Fruit fly (Drosophila melanogaster) whole organism, embryonic: ENCODE measurements around the gene CG8097.

Source experiments
- Antp ChIP-seq: fragments of 200-800 bp; sonication (Bioruptor generic); optimal IDR thresholded peaks from 3 replicates; lab custom pipeline; 2016; ENCODE audit warnings: missing biosample characterization, missing genetic modification characterization
- CG10654 ChIP-seq: fragments of 200-800 bp; sonication (Bioruptor generic); optimal IDR thresholded peaks from 2 replicates; lab custom pipeline; 2016; ENCODE audit warnings: missing biosample characterization, missing genetic modification characterization
- CG11247 ChIP-seq: fragments of 200-800 bp; sonication (Bioruptor generic); IDR thresholded peaks from 2 replicates; pipeline ENCODE4 v1.3.6; 2022; ENCODE audit warnings: missing biosample characterization, missing genetic modification characterization
- CG11695 ChIP-seq: fragments of 200-800 bp; sonication (Bioruptor generic); IDR thresholded peaks from 3 replicates; pipeline ENCODE4 v1.3.6; 2022; ENCODE audit warnings: missing biosample characterization, missing genetic modification characterization
- CG11696 ChIP-seq: fragments of 200-800 bp; sonication (Bioruptor generic); IDR thresholded peaks from 2 replicates; pipeline ENCODE4 v1.3.6; 2022; ENCODE audit warnings: missing biosample characterization, missing genetic modification characterization
- CG12942 ChIP-seq: fragments of 200-800 bp; sonication (Bioruptor generic); optimal IDR thresholded peaks from 3 replicates; lab custom pipeline; 2016; ENCODE audit warnings: missing biosample characterization, missing genetic modification characterization
- CG14014 ChIP-seq: fragments of 200-800 bp; sonication (Bioruptor generic); IDR thresholded peaks from 2 replicates; pipeline ENCODE4 v1.3.6; 2022; ENCODE audit warnings: missing biosample characterization, missing genetic modification characterization
- CG15479 ChIP-seq: fragments of 200-800 bp; sonication (Bioruptor generic); optimal IDR thresholded peaks from 3 replicates; lab custom pipeline; 2019; ENCODE audit warnings: missing biosample characterization, mild to moderate bottlenecking, missing genetic modification characterization, moderate library complexity
- CG16863 ChIP-seq: fragments of 200-800 bp; sonication (Bioruptor generic); optimal IDR thresholded peaks from 3 replicates; lab custom pipeline; 2016; ENCODE audit warnings: missing biosample characterization, missing genetic modification characterization
- CG2889 ChIP-seq: fragments of 200-800 bp; sonication (Bioruptor generic); IDR thresholded peaks from 3 replicates; pipeline ENCODE4 v1.3.6; 2022; ENCODE audit warnings: missing biosample characterization, missing genetic modification characterization
- CG31224 ChIP-seq: fragments of 200-800 bp; sonication (Bioruptor generic); IDR thresholded peaks from 2 replicates; pipeline ENCODE4 v1.3.6; 2022; ENCODE audit warnings: missing biosample characterization, missing genetic modification characterization
- CG6254 ChIP-seq: fragments of 200-800 bp; sonication (Bioruptor generic); optimal IDR thresholded peaks from 3 replicates; lab custom pipeline; 2017; ENCODE audit warnings: mild to moderate bottlenecking, missing biosample characterization, missing genetic modification reagents, missing genetic modification characterization
- CG6689 ChIP-seq: fragments of 200-800 bp; sonication (Bioruptor generic); IDR thresholded peaks from 2 replicates; pipeline ENCODE4 v1.3.6; 2022; ENCODE audit warnings: missing biosample characterization, missing genetic modification characterization
- CG7745 ChIP-seq: fragments of 200-800 bp; sonication (Bioruptor generic); optimal IDR thresholded peaks from 2 replicates; lab custom pipeline; 2018; ENCODE audit warnings: missing biosample characterization, mild to moderate bottlenecking, missing genetic modification characterization, moderate library complexity
- CG8944 ChIP-seq: fragments of 200-800 bp; sonication (Bioruptor generic); optimal IDR thresholded peaks from 3 replicates; lab custom pipeline; 2016; ENCODE audit warnings: missing biosample characterization, missing genetic modification characterization
- CoRest ChIP-seq: fragments of 200-800 bp; sonication (Bioruptor generic); optimal IDR thresholded peaks from 3 replicates; lab custom pipeline; 2018; ENCODE audit warnings: missing biosample characterization, mild to moderate bottlenecking, missing genetic modification characterization, moderate library complexity
- Dad ChIP-seq: fragments of 200-800 bp; sonication (Bioruptor generic); optimal IDR thresholded peaks from 3 replicates; lab custom pipeline; 2016; ENCODE audit warnings: missing biosample characterization, missing genetic modification characterization
- Dip3 ChIP-seq: fragments of 200-800 bp; sonication (Bioruptor generic); optimal IDR thresholded peaks from 3 replicates; lab custom pipeline; 2016; ENCODE audit warnings: missing biosample characterization, missing genetic modification characterization
- Doc3 ChIP-seq: fragments of 200-800 bp; sonication (Bioruptor generic); IDR thresholded peaks from 3 replicates; pipeline ENCODE4 v1.3.6; 2022; ENCODE audit warnings: missing biosample characterization, missing genetic modification characterization; ENCODE audit not compliant: partially characterized antibody
- Ets65A ChIP-seq: fragments of 200-800 bp; sonication (Bioruptor generic); peaks from one replicate; lab custom pipeline; 2016; ENCODE audit warnings: missing biosample characterization, missing genetic modification characterization
- Gsc ChIP-seq: fragments of 200-800 bp; sonication (Bioruptor generic); IDR thresholded peaks from 2 replicates; pipeline ENCODE4 v1.3.6; 2022; ENCODE audit warnings: missing biosample characterization, missing genetic modification characterization
- HLH54F ChIP-seq: fragments of 200-800 bp; sonication (Bioruptor generic); optimal IDR thresholded peaks from 3 replicates; lab custom pipeline; 2016; ENCODE audit warnings: missing biosample characterization, missing genetic modification characterization
- Hmx ChIP-seq: fragments of 200-800 bp; sonication (Bioruptor generic); optimal IDR thresholded peaks from 2 replicates; lab custom pipeline; 2016; ENCODE audit warnings: missing biosample characterization, missing genetic modification characterization
- Lpt ChIP-seq: fragments of >200 bp; optimal IDR thresholded peaks from 2 replicates; lab custom pipeline; 2018; ENCODE audit warnings: missing biosample characterization, missing genetic modification characterization
- MBD-R2 ChIP-seq: fragments of 200-800 bp; sonication (Bioruptor generic); IDR thresholded peaks from 2 replicates; pipeline ENCODE4 v1.3.6; 2022; ENCODE audit warnings: missing biosample characterization, missing genetic modification characterization
- Max ChIP-seq: fragments of 200-800 bp; sonication (Bioruptor generic); optimal IDR thresholded peaks from 2 replicates; lab custom pipeline; 2016; ENCODE audit warnings: missing biosample characterization, mild to moderate bottlenecking, missing genetic modification characterization
- NfI ChIP-seq: fragments of 200-800 bp; sonication (Bioruptor generic); optimal IDR thresholded peaks from 3 replicates; lab custom pipeline; 2018; ENCODE audit warnings: missing biosample characterization, mild to moderate bottlenecking, missing genetic modification characterization, moderate library complexity
- Optix ChIP-seq: fragments of 200-800 bp; sonication (Bioruptor generic); IDR thresholded peaks from 3 replicates; pipeline ENCODE4 v1.3.6; 2022; ENCODE audit warnings: missing biosample characterization, missing genetic modification characterization
- Pdp1 ChIP-seq, 2 experiments: fragments of 200-800 bp; sonication (Bioruptor generic); optimal IDR thresholded peaks; 3 replicates each; lab custom pipeline; 2016; ENCODE audit warnings: missing biosample characterization in 2 of 2, missing genetic modification characterization in 2 of 2, mild to moderate bottlenecking in 1 of 2, moderate library complexity in 1 of 2
- Rx ChIP-seq: fragments of 200-800 bp; sonication (Bioruptor generic); IDR thresholded peaks from 2 replicates; pipeline ENCODE4 v1.3.6; 2022; ENCODE audit warnings: missing biosample characterization, missing genetic modification characterization
- Spps ChIP-seq: fragments of 200-800 bp; sonication (Bioruptor generic); optimal IDR thresholded peaks from 2 replicates; lab custom pipeline; 2018; ENCODE audit warnings: missing biosample characterization, mild to moderate bottlenecking, missing genetic modification characterization
- ara ChIP-seq: fragments of 200-800 bp; sonication (Bioruptor generic); IDR thresholded peaks from 2 replicates; pipeline ENCODE4 v1.3.6; 2022; ENCODE audit warnings: missing biosample characterization, missing genetic modification characterization
- bsh ChIP-seq, 2 experiments: fragments of 200-800 bp; sonication (Bioruptor generic); optimal IDR thresholded peaks; 2 replicates each; lab custom pipeline; 2017 to 2018; ENCODE audit warnings: mild to moderate bottlenecking in 2 of 2, missing biosample characterization in 2 of 2, missing genetic modification characterization in 2 of 2, moderate library complexity in 1 of 2
- cas ChIP-seq: fragments of 200-800 bp; sonication (Bioruptor generic); IDR thresholded peaks from 2 replicates; pipeline ENCODE4 v1.3.6; 2022; ENCODE audit warnings: missing biosample characterization, missing genetic modification characterization
- chinmo ChIP-seq: fragments of 200-800 bp; sonication (Bioruptor generic); IDR thresholded peaks from 4 replicates; pipeline ENCODE4 v1.3.6; 2022; ENCODE audit warnings: missing biosample characterization, missing genetic modification characterization; ENCODE audit not compliant: partially characterized antibody
- corto ChIP-seq: fragments of 200-800 bp; sonication (Bioruptor generic); optimal IDR thresholded peaks from 2 replicates; lab custom pipeline; 2016; ENCODE audit warnings: missing biosample characterization, mild to moderate bottlenecking, missing genetic modification characterization, moderate library complexity
- croc ChIP-seq: fragments of 200-800 bp; sonication (Bioruptor generic); conservative IDR thresholded peaks from 3 replicates; pipeline ENCODE4 v1.3.6; 2022; ENCODE audit warnings: missing biosample characterization, missing genetic modification characterization
- dmrt99B ChIP-seq: fragments of 200-800 bp; sonication (Bioruptor generic); optimal IDR thresholded peaks from 2 replicates; lab custom pipeline; 2018; ENCODE audit warnings: missing biosample characterization, mild to moderate bottlenecking, missing genetic modification characterization, moderate library complexity
- ewg ChIP-seq: fragments of 200-800 bp; sonication (Bioruptor generic); optimal IDR thresholded peaks from 3 replicates; lab custom pipeline; 2017; ENCODE audit warnings: mild to moderate bottlenecking, missing biosample characterization, missing genetic modification reagents, missing genetic modification characterization
- ftz-f1 ChIP-seq: fragments of 200-800 bp; sonication (Bioruptor generic); optimal IDR thresholded peaks from 2 replicates; lab custom pipeline; 2016; ENCODE audit warnings: missing biosample characterization, missing genetic modification characterization
- h ChIP-seq: fragments of >200 bp; optimal IDR thresholded peaks from 2 replicates; lab custom pipeline; 2017
- hkb ChIP-seq, 2 experiments: fragments of 200-800 bp in 1 of 2; fragments of >200 bp in 1 of 2; sonication (Bioruptor generic) in 1 of 2; IDR thresholded peaks in 1 of 2; optimal IDR thresholded peaks in 1 of 2; 2 replicates each; pipeline versions ENCODE4 v1.3.6 to Lab custom; 2017 to 2022; ENCODE audit warnings: missing biosample characterization in 1 of 2, missing genetic modification characterization in 1 of 2
- hth ChIP-seq: fragments of >200 bp; optimal IDR thresholded peaks from 2 replicates; lab custom pipeline; 2017; ENCODE audit warnings: inconsistent platforms
- kah ChIP-seq: fragments of 200-800 bp; sonication (Bioruptor generic); optimal IDR thresholded peaks from 2 replicates; lab custom pipeline; 2018; ENCODE audit warnings: missing biosample characterization, mild to moderate bottlenecking, missing genetic modification characterization
- mirr ChIP-seq: fragments of 200-800 bp; sonication (Bioruptor generic); optimal IDR thresholded peaks from 3 replicates; lab custom pipeline; 2018; ENCODE audit warnings: missing biosample characterization, mild to moderate bottlenecking, missing genetic modification characterization
- odd ChIP-seq: fragments of 200-800 bp; sonication (Bioruptor generic); optimal IDR thresholded peaks from 2 replicates; lab custom pipeline; 2017; ENCODE audit warnings: missing biosample characterization, mild to moderate bottlenecking, missing genetic modification characterization
- pnt ChIP-seq: fragments of 200-800 bp; sonication (Bioruptor generic); optimal IDR thresholded peaks from 3 replicates; lab custom pipeline; 2016; ENCODE audit warnings: missing biosample characterization, missing genetic modification characterization
- sc ChIP-seq, 3 experiments: fragments of >200 bp in 2 of 3; fragments of 200-800 bp in 1 of 3; sonication (Bioruptor generic) in 1 of 3; optimal IDR thresholded peaks; 2 replicates in 2 of 3; 3 replicates in 1 of 3; lab custom pipeline; 2017; ENCODE audit warnings: mild to moderate bottlenecking in 1 of 3, missing biosample characterization in 1 of 3, missing genetic modification characterization in 1 of 3, missing genetic modification reagents in 1 of 3
- seq ChIP-seq: fragments of 200-800 bp; sonication (Bioruptor generic); IDR thresholded peaks from 2 replicates; pipeline ENCODE4 v1.3.6; 2022; ENCODE audit warnings: missing biosample characterization, missing genetic modification characterization
- usp ChIP-seq: fragments of >200 bp; optimal IDR thresholded peaks from 2 replicates; lab custom pipeline; 2017; ENCODE audit warnings: missing biosample characterization, missing genetic modification characterization
- vfl ChIP-seq: fragments of 200-800 bp; sonication (Bioruptor generic); optimal IDR thresholded peaks from 2 replicates; lab custom pipeline; 2016; ENCODE audit warnings: missing biosample characterization, missing genetic modification characterization

The CG8097 gene

dm6 chrX:15554256-15554678 lies 28.7 kb upstream of the CG8097 start, which contains the start of gene Ac13E (continued):
- TF ChIP-seq CoRest (tag; lab: Kevin White, UChicago): peak; percentile 93
- TF ChIP-seq CG14014 (GFP tag; lab: Robert Waterston, UW): peak; percentile 92
- TF ChIP-seq CG16863 (GFP tag; lab: Kevin White, UChicago): peak; percentile 82
- peak; percentile 82 for TF ChIP-seq Max (GFP tag; lab: Kevin White, UChicago)
- peak; percentile 94 for TF ChIP-seq Ets65A
- peak; percentile 76 for TF ChIP-seq pnt (GFP tag; lab: Kevin White, UChicago)
- TF ChIP-seq CG10654: peak; percentile 77
- peak; percentile 79 for TF ChIP-seq CG12942 (GFP tag; lab: Kevin White, UChicago)
- no peak for TF ChIP-seq Lpt (GFP tag; lab: Kevin White, UChicago)
- TF ChIP-seq Gsc (GFP tag; lab: Robert Waterston, UW): peak; percentile 59
- TF ChIP-seq seq (GFP tag; lab: Robert Waterston, UW): peak; percentile 85
- no peak for TF ChIP-seq h
- TF ChIP-seq NfI (GFP tag; lab: Kevin White, UChicago): peak; percentile 88
- no peak for TF ChIP-seq hth (lab: Kevin White, UChicago)
- TF ChIP-seq CG31224: peak; percentile 77
- peak; percentile 85 for TF ChIP-seq HLH54F (GFP tag; lab: Kevin White, UChicago)
- peak; percentile 60 for TF ChIP-seq cas (GFP tag; lab: Robert Waterston, UW)
- peak; percentile 89 to 90 for TF ChIP-seq bsh (GFP tag; optimal IDR thresholded peaks at IDR 0.05; lab: Kevin White, UChicago)
- TF ChIP-seq Dip3 (GFP tag; lab: Kevin White, UChicago): peak; percentile 80
- peak; percentile 88 for TF ChIP-seq croc
- TF ChIP-seq CG2889 (GFP tag; lab: Robert Waterston, UW): peak; percentile 71; the same call in 1 of the 3 replicates
- TF ChIP-seq kah: peak; percentile 80
- peak; percentile 80 for TF ChIP-seq Antp (GFP tag; lab: Kevin White, UChicago)
- TF ChIP-seq usp (GFP tag; lab: Kevin White, UChicago): no peak
- TF ChIP-seq Hmx (GFP tag; lab: Kevin White, UChicago): peak; percentile 60
- TF ChIP-seq Spps: peak; percentile 83
- TF ChIP-seq CG11695 (GFP tag; lab: Robert Waterston, UW): peak; percentile 92
- no peak for TF ChIP-seq CG11696 (GFP tag; lab: Robert Waterston, UW)
- peak; percentile 76 for TF ChIP-seq ewg (GFP tag; lab: Kevin White, UChicago)
- peak; percentile 68 for TF ChIP-seq mirr (GFP tag; lab: Kevin White, UChicago)
- peak; percentile 93 for TF ChIP-seq CG6689
- 0 out of 4 replicates have a peak, but pooled peaks have one; percentile 22 for TF ChIP-seq chinmo (GFP tag; lab: Robert Waterston, UW)
- peak; percentile 78 for TF ChIP-seq CG11247
- peak; percentile 84 for TF ChIP-seq ara (GFP tag; lab: Robert Waterston, UW)
- TF ChIP-seq corto: peak; percentile 70
- peak; percentile 92 for TF ChIP-seq dmrt99B
- TF ChIP-seq Optix (GFP tag; lab: Robert Waterston, UW): peak; percentile 83
- TF ChIP-seq CG6254 (GFP tag; lab: Kevin White, UChicago): peak; percentile 82
- peak; percentile 59 for TF ChIP-seq ftz-f1
- TF ChIP-seq odd (GFP tag; lab: Kevin White, UChicago): peak; percentile 86
- no peak for TF ChIP-seq CG7745 (tag; lab: Kevin White, UChicago)
- TF ChIP-seq Rx (GFP tag; lab: Robert Waterston, UW): peak; percentile 64; the same call in 1 of the 2 replicates
- peak; percentile 41; the same call in 1 of the 3 replicates for TF ChIP-seq Doc3 (GFP tag; lab: Robert Waterston, UW)
- peak; percentile 78 for TF ChIP-seq vfl (GFP tag; lab: Kevin White, UChicago)
- TF ChIP-seq MBD-R2 (GFP tag; lab: Robert Waterston, UW): peak; percentile 55; the same call in 1 of the 2 replicates
- TF ChIP-seq Pdp1 (GFP tag; optimal IDR thresholded peaks at IDR 0.05; lab: Kevin White, UChicago): peak; percentile 81 to 88
- no peak for TF ChIP-seq hkb (optimal IDR thresholded peaks at IDR 0.05; lab: Kevin White, UChicago)
- peak; percentile 93 for TF ChIP-seq hkb (GFP tag; IDR thresholded peaks at IDR 0.05; lab: Robert Waterston, UW)
- peak; percentile 75 for TF ChIP-seq Dad (GFP tag; lab: Kevin White, UChicago)
- peak; percentile 72 for TF ChIP-seq CG8944
- TF ChIP-seq sc (optimal IDR thresholded peaks at IDR 0.05; lab: Kevin White, UChicago): no peak
- TF ChIP-seq sc (GFP tag; optimal IDR thresholded peaks at IDR 0.05; lab: Kevin White, UChicago): peak; percentile 84
- TF ChIP-seq CG15479 (GFP tag; lab: Kevin White, UChicago): peak; percentile 41
